Worm (Caenorhabditis elegans) whole organism, midembryonic: Measurements from ENCODE around the gene B0457.4.
A peak's percentile ranks its signal among the peaks of the same experiment; 100 is the strongest.

Source experiments
- T22C8.4 ChIP-seq: fragments of 200-800 bp; sonication (Bioruptor generic); IDR thresholded peaks from 2 replicates; pipeline ENCODE4 v1.3.6; 2022; ENCODE audit warnings: missing genetic modification characterization, missing compliant biosample characterization
- cog-1 ChIP-seq: sonication (generic microtip); optimal IDR thresholded peaks from 2 replicates; lab custom pipeline; 2016; ENCODE audit warnings: missing genetic modification characterization, missing compliant biosample characterization
- flt-1 ChIP-seq: fragments of 200-800 bp; sonication (Bioruptor generic); IDR thresholded peaks from 2 replicates; pipeline ENCODE4 v1.3.6; 2022; ENCODE audit warnings: missing genetic modification characterization, missing compliant biosample characterization
- klf-2 ChIP-seq: fragments of 200-800 bp; sonication (Bioruptor generic); conservative IDR thresholded peaks from 2 replicates; pipeline ENCODE4 v1.3.6; 2022; ENCODE audit warnings: missing genetic modification reagents, missing genetic modification characterization, missing compliant biosample characterization
- med-1 ChIP-seq: sonication (generic microtip); optimal IDR thresholded peaks from 2 replicates; lab custom pipeline; 2017; ENCODE audit warnings: missing genetic modification characterization, mild to moderate bottlenecking, missing compliant biosample characterization, antibody characterized with exemption, missing genetic modification reagents; ENCODE audit not compliant: insufficient read depth
- ref-1 ChIP-seq: fragments of 200-800 bp; sonication (Bioruptor generic); conservative IDR thresholded peaks from 2 replicates; pipeline ENCODE4 v1.3.6; 2022; ENCODE audit warnings: missing genetic modification reagents, missing genetic modification characterization, missing compliant biosample characterization
- tab-1 ChIP-seq: fragments of 200-800 bp; sonication (Bioruptor generic); IDR thresholded peaks from 2 replicates; pipeline ENCODE4 v1.3.6; 2022; ENCODE audit warnings: missing genetic modification characterization, missing compliant biosample characterization
- ztf-23 ChIP-seq: fragments of 200-800 bp; sonication (Bioruptor generic); IDR thresholded peaks from 2 replicates; pipeline ENCODE4 v1.3.6; 2022; ENCODE audit warnings: missing genetic modification reagents, missing genetic modification characterization, missing compliant biosample characterization
- ztf-29 ChIP-seq: fragments of 200-800 bp; sonication (Bioruptor generic); IDR thresholded peaks from 2 replicates; pipeline ENCODE4 v1.3.6; 2022; ENCODE audit warnings: missing genetic modification reagents, missing genetic modification characterization, missing compliant biosample characterization

The B0457.4 gene

ce11 chrII:8912523-8913017, 741 bp upstream of the B0457.4 start:
- TF ChIP-seq cog-1 (tag; lab: Kevin White, UChicago) (no peak), klf-2 (no peak), ztf-29 (GFP tag; lab: Robert Waterston, UW) (no peak), tab-1 (GFP tag; lab: Robert Waterston, UW) (no peak)

- no peak for TF ChIP-seq ztf-23
- TF ChIP-seq klf-2, result no peak
- no peak for TF ChIP-seq ztf-29 (GFP tag; lab: Robert Waterston, UW)
- TF ChIP-seq ref-1 (GFP tag; lab: Robert Waterston, UW), result no peak
- TF ChIP-seq cog-1 (tag; lab: Kevin White, UChicago), result no peak
- TF ChIP-seq med-1, result no peak
- no peak for TF ChIP-seq tab-1 (GFP tag; lab: Robert Waterston, UW)
- TF ChIP-seq flt-1 (GFP tag; lab: Robert Waterston, UW), result no peak
- no peak for TF ChIP-seq T22C8.4 (GFP tag; lab: Robert Waterston, UW)
These were observed 8.0 kb downstream of the B0457.4 start for ce11 chrII:8903871-8904270.

ce11 chrII:8899357-8899748, 12.5 kb downstream of the B0457.4 start:
- TF ChIP-seq klf-2, result no peak
- TF ChIP-seq ztf-23, result no peak
- TF ChIP-seq ref-1 (GFP tag; lab: Robert Waterston, UW), result no peak
- no peak for TF ChIP-seq tab-1 (GFP tag; lab: Robert Waterston, UW)
- no peak for TF ChIP-seq med-1
- no peak for TF ChIP-seq flt-1 (GFP tag; lab: Robert Waterston, UW)
- TF ChIP-seq ztf-29 (GFP tag; lab: Robert Waterston, UW), result no peak
- TF ChIP-seq cog-1 (tag; lab: Kevin White, UChicago), result no peak

- TF ChIP-seq klf-2 (no peak), ref-1 (GFP tag; lab: Robert Waterston, UW) (0 out of 2 replicates have a peak, but pooled peaks have one; percentile 31)
These were observed 13.1 kb downstream of the B0457.4 start for ce11 chrII:8898582-8899356.

ce11 chrII:8897244-8897643, 14.6 kb downstream of the B0457.4 start:
- TF ChIP-seq tab-1 (GFP tag; lab: Robert Waterston, UW), result no peak
- no peak for TF ChIP-seq med-1
- TF ChIP-seq T22C8.4 (GFP tag; lab: Robert Waterston, UW), result no peak
- no peak for TF ChIP-seq flt-1 (GFP tag; lab: Robert Waterston, UW)
- no peak for TF ChIP-seq ztf-23
- no peak for TF ChIP-seq klf-2
- TF ChIP-seq cog-1 (tag; lab: Kevin White, UChicago), result no peak
- no peak for TF ChIP-seq ztf-29 (GFP tag; lab: Robert Waterston, UW)
- TF ChIP-seq ref-1 (GFP tag; lab: Robert Waterston, UW), result no peak

- TF ChIP-seq tab-1 (GFP tag; lab: Robert Waterston, UW) (no peak), ztf-29 (GFP tag; lab: Robert Waterston, UW) (no peak), T22C8.4 (GFP tag; lab: Robert Waterston, UW) (no peak), klf-2 (no peak), cog-1 (tag; lab: Kevin White, UChicago) (no peak), ztf-23 (no peak), flt-1 (GFP tag; lab: Robert Waterston, UW) (no peak), med-1 (no peak)
These were observed 15.3 kb downstream of the B0457.4 start, which contains the start of gene lat-1 for ce11 chrII:8896541-8896940. lat-1 (plus strand) TSS chrII:8896841.

ce11 chrII:8895895-8896294, 15.9 kb downstream of the B0457.4 start:
- TF ChIP-seq klf-2 (no peak), tab-1 (GFP tag; lab: Robert Waterston, UW) (no peak)

ce11 chrII:8895398-8895797, 16.4 kb downstream of the B0457.4 start:
- TF ChIP-seq med-1, result no peak
- TF ChIP-seq klf-2, result no peak
- no peak for TF ChIP-seq cog-1 (tag; lab: Kevin White, UChicago)

ce11 chrII:8891606-8892005, 20.2 kb downstream of the B0457.4 start:
- TF ChIP-seq med-1, result no peak
- no peak for TF ChIP-seq klf-2
- no peak for TF ChIP-seq ztf-29 (GFP tag; lab: Robert Waterston, UW)
- TF ChIP-seq tab-1 (GFP tag; lab: Robert Waterston, UW), result no peak
- no peak for TF ChIP-seq cog-1 (tag; lab: Kevin White, UChicago)
- TF ChIP-seq flt-1 (GFP tag; lab: Robert Waterston, UW), result no peak
- TF ChIP-seq T22C8.4 (GFP tag; lab: Robert Waterston, UW), result no peak
- no peak for TF ChIP-seq ref-1 (GFP tag; lab: Robert Waterston, UW)
- no peak for TF ChIP-seq ztf-23

- no peak for TF ChIP-seq T22C8.4 (GFP tag; lab: Robert Waterston, UW)
- TF ChIP-seq klf-2, result no peak
These were observed 20.8 kb downstream of the B0457.4 start for ce11 chrII:8891042-8891441.

ce11 chrII:8890530-8890929, 21.3 kb downstream of the B0457.4 start:
- TF ChIP-seq ref-1 (GFP tag; lab: Robert Waterston, UW) (no peak), ztf-23 (no peak), tab-1 (GFP tag; lab: Robert Waterston, UW) (no peak), cog-1 (tag; lab: Kevin White, UChicago) (no peak), ztf-29 (GFP tag; lab: Robert Waterston, UW) (no peak), T22C8.4 (GFP tag; lab: Robert Waterston, UW) (no peak), flt-1 (GFP tag; lab: Robert Waterston, UW) (no peak), klf-2 (no peak), med-1 (no peak)
